Fruit fly (Drosophila melanogaster): Measurements from ENCODE around the gene CG46426.
A peak's percentile ranks its signal among the peaks of the same experiment; 100 is the strongest.

The CG46426 gene

DNA sequence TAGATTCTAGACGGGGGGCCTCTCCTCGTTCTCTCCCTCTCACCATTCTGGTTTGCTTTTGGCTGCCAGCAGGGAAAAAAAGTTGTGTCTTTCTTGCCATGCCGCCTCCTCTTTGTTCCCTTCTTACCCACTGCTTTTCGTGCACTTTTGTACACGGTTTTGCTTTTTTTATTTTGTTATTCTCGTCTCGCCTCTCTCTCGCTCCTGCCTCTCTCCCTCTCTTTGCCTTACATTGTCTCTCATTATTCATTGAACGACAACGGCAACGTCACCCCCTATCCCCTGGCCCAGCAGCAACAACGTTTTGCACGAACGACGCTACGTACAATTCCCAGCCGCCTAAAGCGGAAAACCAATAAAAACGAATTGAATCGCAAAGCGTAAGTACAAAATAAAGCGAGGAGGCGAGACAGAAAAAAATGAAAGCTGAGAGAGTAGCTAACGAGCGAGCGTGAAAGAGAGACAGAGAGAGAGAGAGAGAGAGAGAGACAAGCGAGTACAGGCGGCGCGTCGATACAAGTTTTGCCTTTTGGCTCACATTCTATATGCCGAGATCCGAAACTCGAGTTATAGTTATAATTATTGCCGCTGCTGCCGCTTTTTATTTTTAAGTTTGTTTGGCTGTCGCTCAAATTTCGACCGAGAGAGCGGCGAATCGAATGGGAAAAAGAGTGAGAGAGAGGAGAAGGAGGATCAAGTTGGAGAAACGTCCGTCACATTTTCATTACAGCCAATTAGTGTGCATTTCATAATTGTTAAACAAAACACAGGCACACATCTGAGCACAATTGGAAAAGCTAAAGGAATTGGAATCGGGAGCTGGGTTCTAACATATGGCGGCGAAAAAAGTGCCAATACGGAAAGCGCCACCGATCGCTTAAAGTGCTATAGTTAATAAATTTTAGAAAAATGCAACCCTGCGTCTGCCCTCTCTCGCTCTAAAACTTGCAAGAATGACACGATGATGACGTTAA is 35.6 kb upstream of the CG46426 start:
- TF ChIP-seq Clk (GFP tag; optimal IDR thresholded peaks at IDR 0.05) (peak; percentile 17), CG11617 (GFP tag; optimal IDR thresholded peaks at IDR 0.05) (peak; percentile 9), Hr96 (GFP tag; optimal IDR thresholded peaks at IDR 0.05) (peak; percentile 66), pad (GFP tag; optimal IDR thresholded peaks at IDR 0.05) (peak; percentile 17), CG1620 (GFP tag; optimal IDR thresholded peaks at IDR 0.05) (no peak), cic (GFP tag; optimal IDR thresholded peaks at IDR 0.05) (peak; percentile 93), CG7101 (tag; optimal IDR thresholded peaks at IDR 0.05) (peak; percentile 30), CG12768 (GFP tag; optimal IDR thresholded peaks at IDR 0.05) (peak; percentile 84), CG33017 (tag; optimal IDR thresholded peaks at IDR 0.05) (peak; percentile 69), toe (GFP tag; optimal IDR thresholded peaks at IDR 0.05) (peak; percentile 23), bab1 (GFP tag; optimal IDR thresholded peaks at IDR 0.05) (peak; percentile 41), CG7045 (GFP tag; optimal IDR thresholded peaks at IDR 0.05) (peak; percentile 55), Crg-1 (GFP tag; optimal IDR thresholded peaks at IDR 0.05) (no peak), ovo (GFP tag; optimal IDR thresholded peaks at IDR 0.05) (no peak), cnc (optimal IDR thresholded peaks at IDR 0.05) (no peak), CG5204 (GFP tag; optimal IDR thresholded peaks at IDR 0.05) (no peak), tj (GFP tag; optimal IDR thresholded peaks at IDR 0.05) (peak; percentile 54), kay (GFP tag; ENCODE audit: borderline replicate concordance) (no peak), CG14711 (tag; optimal IDR thresholded peaks at IDR 0.05) (peak; percentile 28), Mnt (GFP tag; optimal IDR thresholded peaks at IDR 0.05) (peak; percentile 78)

DNA sequence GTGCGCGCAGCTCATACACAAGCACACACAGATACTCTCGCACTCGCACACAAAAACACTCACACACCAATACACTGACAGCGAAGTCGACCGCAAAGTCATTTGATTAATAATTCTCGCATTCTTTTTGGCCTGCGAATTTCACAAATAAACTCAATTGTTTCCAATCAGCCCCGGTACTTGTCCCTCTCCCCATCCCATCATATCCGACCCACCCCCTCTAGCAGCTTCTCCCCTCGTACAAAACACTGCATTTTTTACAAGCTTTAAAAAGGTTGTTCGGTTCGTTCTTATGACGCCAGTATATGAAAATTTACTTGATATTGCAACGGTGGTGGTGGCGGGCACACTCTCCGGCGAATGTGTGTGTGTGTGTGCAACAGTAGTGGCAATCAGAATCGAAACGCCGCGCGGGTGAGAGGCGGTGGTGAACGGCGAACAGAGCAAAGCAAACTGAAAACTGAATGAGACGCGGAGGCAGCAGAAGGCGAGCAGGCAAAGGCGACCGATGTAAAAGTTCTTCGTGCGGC is 34.9 kb upstream of the CG46426 start:
- TF ChIP-seq CG11617 (GFP tag; optimal IDR thresholded peaks at IDR 0.05) (peak; percentile 23), CG7045 (GFP tag; optimal IDR thresholded peaks at IDR 0.05) (no peak), Clk (GFP tag; optimal IDR thresholded peaks at IDR 0.05) (peak; percentile 35), cic (GFP tag; optimal IDR thresholded peaks at IDR 0.05) (peak; percentile 96), Hr96 (GFP tag; optimal IDR thresholded peaks at IDR 0.05) (peak; percentile 43), ovo (GFP tag; optimal IDR thresholded peaks at IDR 0.05) (peak; percentile 49), pad (GFP tag; optimal IDR thresholded peaks at IDR 0.05) (peak; percentile 62), CG14711 (tag; optimal IDR thresholded peaks at IDR 0.05) (peak; percentile 5), CG7101 (tag; optimal IDR thresholded peaks at IDR 0.05) (peak; percentile 28), toe (GFP tag; optimal IDR thresholded peaks at IDR 0.05) (no peak), CG33017 (tag; optimal IDR thresholded peaks at IDR 0.05) (peak; percentile 15), CG1620 (GFP tag; optimal IDR thresholded peaks at IDR 0.05) (no peak), CG12768 (GFP tag; optimal IDR thresholded peaks at IDR 0.05) (peak; percentile 49), Crg-1 (GFP tag; optimal IDR thresholded peaks at IDR 0.05) (no peak), Mnt (GFP tag; optimal IDR thresholded peaks at IDR 0.05) (peak; percentile 56), CG5204 (GFP tag; optimal IDR thresholded peaks at IDR 0.05) (no peak), bab1 (GFP tag; optimal IDR thresholded peaks at IDR 0.05) (peak; percentile 22), tj (GFP tag; optimal IDR thresholded peaks at IDR 0.05) (peak; percentile 44), kay (GFP tag; ENCODE audit: borderline replicate concordance) (peak; percentile 15), cnc (optimal IDR thresholded peaks at IDR 0.05) (no peak)

dm6 chr2L:11808327-11808701 is 34.3 kb upstream of the CG46426 start:
- no peak for TF ChIP-seq CG1620 (GFP tag; optimal IDR thresholded peaks at IDR 0.05)
- TF ChIP-seq CG5204 (GFP tag; optimal IDR thresholded peaks at IDR 0.05) = no peak
- TF ChIP-seq Mnt (GFP tag; optimal IDR thresholded peaks at IDR 0.05) = no peak
- TF ChIP-seq bab1 (GFP tag; optimal IDR thresholded peaks at IDR 0.05) = no peak
- TF ChIP-seq CG33017 (tag; optimal IDR thresholded peaks at IDR 0.05) = no peak
- TF ChIP-seq toe (GFP tag; optimal IDR thresholded peaks at IDR 0.05) = peak; percentile 32

DNA sequence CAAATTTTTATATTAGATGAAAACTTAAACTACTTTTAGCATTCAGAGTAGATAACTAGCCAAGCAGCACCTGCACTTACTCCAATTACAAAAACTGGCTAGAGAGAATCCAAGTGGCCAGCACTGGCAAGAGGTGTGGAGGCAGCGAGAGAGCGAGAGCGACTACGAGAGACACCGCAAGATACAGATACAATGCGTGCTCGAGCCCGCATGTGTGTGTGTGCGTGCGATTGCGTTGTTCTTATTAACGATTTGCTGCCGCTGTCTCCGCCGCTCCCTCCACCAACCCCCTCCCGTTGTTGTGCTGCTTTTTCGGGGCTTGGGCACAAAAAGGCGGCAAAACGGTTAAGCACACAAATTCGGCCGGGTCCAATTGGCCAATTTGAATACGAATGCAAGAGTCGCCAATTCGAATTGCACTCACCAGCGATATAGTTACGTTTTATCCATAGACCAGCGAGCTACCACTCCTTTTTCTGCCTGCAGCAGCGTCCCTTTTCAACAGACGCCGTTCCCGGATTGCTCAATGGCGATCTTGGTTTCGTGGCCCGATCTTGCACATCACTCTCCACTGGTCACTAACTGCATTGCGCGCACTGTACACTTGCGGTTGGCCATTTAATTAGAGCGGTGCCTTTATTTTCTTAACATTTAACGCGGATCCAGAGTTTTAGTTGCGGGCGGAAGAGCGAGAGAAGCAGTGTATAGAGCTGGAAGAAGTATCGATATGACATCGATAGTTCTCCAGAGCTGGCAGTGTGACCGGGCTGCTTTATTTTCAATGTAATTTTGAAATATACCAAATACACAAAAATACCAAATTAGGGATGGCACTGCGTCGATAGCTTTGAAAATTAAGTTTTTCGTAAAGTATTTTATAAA is 33.7 kb upstream of the CG46426 start, which contains the start of gene crol:
Gene crol (minus strand): TSS at position 737 of the 882 bp plus-strand sequence.
- TF ChIP-seq Mnt (GFP tag; optimal IDR thresholded peaks at IDR 0.05) = peak; percentile 8
- peak; percentile 25 for TF ChIP-seq CG7101 (tag; optimal IDR thresholded peaks at IDR 0.05)
- TF ChIP-seq CG14711 (tag; optimal IDR thresholded peaks at IDR 0.05) = peak; percentile 28
- TF ChIP-seq cic (GFP tag; optimal IDR thresholded peaks at IDR 0.05) = peak; percentile 66
- peak; percentile 13 for TF ChIP-seq tj (GFP tag; optimal IDR thresholded peaks at IDR 0.05)
- no peak for TF ChIP-seq Crg-1 (GFP tag; optimal IDR thresholded peaks at IDR 0.05)
- TF ChIP-seq CG11617 (GFP tag; optimal IDR thresholded peaks at IDR 0.05) = no peak

DNA sequence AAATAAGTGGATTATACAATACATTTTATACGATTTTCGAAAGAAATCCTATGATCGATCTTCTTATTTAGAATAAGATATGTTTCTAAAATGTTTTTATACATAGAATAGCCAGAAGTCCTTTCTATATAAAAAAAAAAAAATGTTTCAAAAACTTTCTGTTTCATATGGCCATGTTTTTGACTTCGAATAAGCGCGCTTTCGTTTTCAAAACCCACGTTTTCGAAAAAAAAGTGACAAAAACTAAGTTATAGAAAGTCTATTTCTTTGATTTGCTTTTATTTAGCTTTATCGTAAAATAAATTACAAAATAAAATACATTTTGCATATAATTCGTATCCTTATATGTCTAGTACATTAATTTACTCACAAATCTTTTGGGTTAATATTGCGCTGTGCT is 32.8 kb upstream of the CG46426 start:
- no peak for TF ChIP-seq CG12768 (GFP tag; optimal IDR thresholded peaks at IDR 0.05)
- peak; percentile 94 for TF ChIP-seq kay (GFP tag; ENCODE audit: borderline replicate concordance)
